Worm (Caenorhabditis elegans) whole organism, L1 larva: ENCODE results near the gene T21E8.4.

Experiments
- ets-5 ChIP-seq: fragments of 200-800 bp; sonication (Bioruptor generic); IDR thresholded peaks from 2 replicates; pipeline ENCODE4 v1.3.6; 2022; ENCODE audit warnings: missing genetic modification characterization, missing compliant biosample characterization
- grh-1 ChIP-seq: fragments of 200-800 bp; sonication (Bioruptor generic); IDR thresholded peaks from 2 replicates; pipeline ENCODE4 v1.3.6; 2022; ENCODE audit warnings: missing genetic modification reagents, missing genetic modification characterization, missing compliant biosample characterization
- lin-39 ChIP-seq: fragments of 150-350 bp; optimal IDR thresholded peaks from 2 replicates; lab custom pipeline; 2014; ENCODE audit warnings: missing biosample characterization, missing genetic modification reagents, missing genetic modification characterization
- lsy-2 ChIP-seq, 2 experiments: fragments of 150-350 bp; optimal IDR thresholded peaks; 2 replicates each; lab custom pipeline; 2014; ENCODE audit warnings: missing biosample characterization in 2 of 2, missing genetic modification characterization in 2 of 2
- nhr-90 ChIP-seq: sonication (generic microtip); optimal IDR thresholded peaks from 2 replicates; lab custom pipeline; 2016; ENCODE audit warnings: mild to moderate bottlenecking, missing genetic modification characterization, missing compliant biosample characterization; ENCODE audit not compliant: poor library complexity

DNA sequence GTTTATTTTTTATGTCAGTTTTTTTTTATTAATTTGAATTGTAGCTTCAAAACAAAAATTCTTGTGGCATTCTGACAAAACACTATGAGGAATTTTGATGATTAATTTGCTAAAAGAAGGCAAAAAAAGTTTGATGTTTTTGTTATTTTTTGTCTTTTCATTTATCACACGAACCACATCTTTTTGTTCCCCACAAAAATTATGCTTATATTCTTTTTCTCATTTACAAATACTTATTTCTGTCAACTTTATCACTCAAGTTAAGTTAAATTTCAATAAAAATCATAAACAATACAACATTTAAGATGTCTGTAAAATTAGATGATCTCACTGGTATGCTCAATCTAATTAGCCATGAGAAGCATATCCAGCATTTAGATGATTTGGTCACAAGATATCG is 7.6 kb downstream of the T21E8.4 start, which contains the start of gene F47B10.6:
- TF ChIP-seq lsy-2 (tag; optimal IDR thresholded peaks at IDR 0.05; lab: Kevin White, UChicago): no peak
- no peak for TF ChIP-seq lin-39 (tag; lab: Kevin White, UChicago)
- TF ChIP-seq grh-1 (GFP tag; lab: Robert Waterston, UW): no peak
- no peak for TF ChIP-seq ets-5 (GFP tag; lab: Robert Waterston, UW)
- TF ChIP-seq nhr-90 (tag; lab: Kevin White, UChicago): no peak
